Worm (Caenorhabditis elegans): ENCODE data around the gene glr-5.
A peak's percentile ranks its signal among the peaks of the same experiment; 100 is the strongest.

- TF ChIP-seq egl-27 (tag; optimal IDR thresholded peaks at IDR 0.05): no peak
- no peak for TF ChIP-seq lin-13 (GFP tag; optimal IDR thresholded peaks at IDR 0.05)
- no peak for TF ChIP-seq unc-62 (GFP tag; optimal IDR thresholded peaks at IDR 0.05 in 1 of 2)
- no peak for TF ChIP-seq unc-62 (tag; optimal IDR thresholded peaks at IDR 0.05)
- TF ChIP-seq zfp-3 (GFP tag; conservative IDR thresholded peaks at IDR 0.05): peak; percentile 60; the same call in 1 of the 2 replicates
- no peak for TF ChIP-seq nhr-6 (tag; optimal IDR thresholded peaks at IDR 0.05)
- no peak for TF ChIP-seq hif-1 (tag; optimal IDR thresholded peaks at IDR 0.05)
- no peak for TF ChIP-seq nhr-25 (tag; optimal IDR thresholded peaks at IDR 0.05; ENCODE audit: borderline replicate concordance, insufficient read depth)
- TF ChIP-seq nhr-237 (tag; optimal IDR thresholded peaks at IDR 0.05): no peak
Observed at ce11 chrV:8769154-8769553, 52.9 kb downstream of the glr-5 start.

All from whole organism, L4 larva.